Fruit fly (Drosophila melanogaster) whole organism, embryonic: ENCODE data around the gene pnr.

Experiments used
- Ada2b ChIP-seq: fragments of 200-800 bp; sonication (Bioruptor generic); IDR thresholded peaks from 2 replicates; pipeline ENCODE4 v1.3.6; 2022; ENCODE audit warnings: missing biosample characterization, missing genetic modification characterization
- CG10979 ChIP-seq: fragments of 200-800 bp; sonication (Bioruptor generic); optimal IDR thresholded peaks from 2 replicates; lab custom pipeline; 2018; ENCODE audit warnings: missing biosample characterization, mild to moderate bottlenecking, missing genetic modification characterization, moderate library complexity
- CG12744 ChIP-seq: fragments of 200-800 bp; sonication (Bioruptor generic); optimal IDR thresholded peaks from 2 replicates; lab custom pipeline; 2016; ENCODE audit warnings: missing biosample characterization, missing genetic modification characterization
- CG13424 ChIP-seq: fragments of 200-800 bp; sonication (Bioruptor generic); optimal IDR thresholded peaks from 2 replicates; lab custom pipeline; 2019; ENCODE audit warnings: missing biosample characterization, mild to moderate bottlenecking, missing genetic modification characterization, moderate library complexity
- CG1529 ChIP-seq: fragments of 200-800 bp; sonication (Bioruptor generic); optimal IDR thresholded peaks from 3 replicates; lab custom pipeline; 2018; ENCODE audit warnings: missing biosample characterization, missing genetic modification characterization
- CG15601 ChIP-seq: fragments of 200-800 bp; sonication (Bioruptor generic); optimal IDR thresholded peaks from 3 replicates; lab custom pipeline; 2019; ENCODE audit warnings: missing biosample characterization, mild to moderate bottlenecking, missing genetic modification characterization, moderate library complexity
- CG17328 ChIP-seq: fragments of 200-800 bp; sonication (Bioruptor generic); IDR thresholded peaks from 2 replicates; pipeline ENCODE4 v1.3.6; 2022; ENCODE audit warnings: missing biosample characterization, missing genetic modification characterization
- CG18599 ChIP-seq: fragments of 200-800 bp; sonication (Bioruptor generic); optimal IDR thresholded peaks from 3 replicates; lab custom pipeline; 2017; ENCODE audit warnings: missing biosample characterization, missing genetic modification characterization, mild to moderate bottlenecking, moderate library complexity, missing genetic modification reagents
- CG2129 ChIP-seq: fragments of 200-800 bp; sonication (Bioruptor generic); IDR thresholded peaks from 2 replicates; pipeline ENCODE4 v1.3.6; 2022; ENCODE audit warnings: missing biosample characterization, missing genetic modification characterization; ENCODE audit not compliant: partially characterized antibody
- CG2875 ChIP-seq: fragments of 200-800 bp; sonication (Bioruptor generic); optimal IDR thresholded peaks from 2 replicates; lab custom pipeline; 2017; ENCODE audit warnings: missing biosample characterization, mild to moderate bottlenecking, missing genetic modification characterization, missing genetic modification reagents
- CG3163 ChIP-seq: fragments of 200-800 bp; sonication (Bioruptor generic); optimal IDR thresholded peaks from 3 replicates; lab custom pipeline; 2016; ENCODE audit warnings: missing biosample characterization, missing genetic modification characterization
- CG3281 ChIP-seq: fragments of 200-800 bp; sonication (Bioruptor generic); optimal IDR thresholded peaks from 3 replicates; lab custom pipeline; 2017; ENCODE audit warnings: missing biosample characterization, mild to moderate bottlenecking, missing genetic modification characterization
- CG33213 ChIP-seq: fragments of 200-800 bp; sonication (Bioruptor generic); optimal IDR thresholded peaks from 3 replicates; lab custom pipeline; 2016; ENCODE audit warnings: missing biosample characterization, missing genetic modification characterization
- CG4360 ChIP-seq: fragments of 200-800 bp; sonication (Bioruptor generic); IDR thresholded peaks from 2 replicates; pipeline ENCODE4 v1.3.6; 2022; ENCODE audit warnings: missing biosample characterization, missing genetic modification characterization
- CG4404 ChIP-seq: fragments of 200-800 bp; sonication (Bioruptor generic); IDR thresholded peaks from 2 replicates; pipeline ENCODE4 v1.3.6; 2022; ENCODE audit warnings: missing biosample characterization, missing genetic modification characterization
- CG4617 ChIP-seq: fragments of 200-800 bp; sonication (Bioruptor generic); optimal IDR thresholded peaks from 3 replicates; lab custom pipeline; 2016; ENCODE audit warnings: missing biosample characterization, missing genetic modification characterization, borderline replicate concordance
- CG6765 ChIP-seq: fragments of 200-800 bp; sonication (Bioruptor generic); optimal IDR thresholded peaks from 3 replicates; lab custom pipeline; 2017; ENCODE audit warnings: missing biosample characterization, mild to moderate bottlenecking, missing genetic modification characterization
- CG7963 ChIP-seq: fragments of 200-800 bp; sonication (Bioruptor generic); IDR thresholded peaks from 3 replicates; pipeline ENCODE4 v1.3.6; 2022; ENCODE audit warnings: missing biosample characterization, missing genetic modification characterization; ENCODE audit not compliant: partially characterized antibody
- CG8944 ChIP-seq: fragments of 200-800 bp; sonication (Bioruptor generic); optimal IDR thresholded peaks from 3 replicates; lab custom pipeline; 2016; ENCODE audit warnings: missing biosample characterization, missing genetic modification characterization
- CG9727 ChIP-seq: fragments of 200-800 bp; sonication (Bioruptor generic); optimal IDR thresholded peaks from 3 replicates; lab custom pipeline; 2017; ENCODE audit warnings: missing biosample characterization, mild to moderate bottlenecking, missing genetic modification characterization
- D19A ChIP-seq: fragments of 200-800 bp; optimal IDR thresholded peaks from 3 replicates; lab custom pipeline; 2019; ENCODE audit warnings: missing biosample characterization, mild to moderate bottlenecking, missing genetic modification characterization, moderate library complexity
- Dp ChIP-seq: fragments of 200-800 bp; sonication (Bioruptor generic); optimal IDR thresholded peaks from 2 replicates; lab custom pipeline; 2018; ENCODE audit warnings: missing biosample characterization, mild to moderate bottlenecking, missing genetic modification characterization, moderate library complexity
- Fer3 ChIP-seq: fragments of 200-800 bp; sonication (Bioruptor generic); optimal IDR thresholded peaks from 2 replicates; lab custom pipeline; 2018; ENCODE audit warnings: missing biosample characterization, mild to moderate bottlenecking, missing genetic modification characterization, moderate library complexity
- Hand ChIP-seq: fragments of 200-800 bp; sonication (Bioruptor generic); optimal IDR thresholded peaks from 2 replicates; lab custom pipeline; 2017; ENCODE audit warnings: mild to moderate bottlenecking, missing biosample characterization, missing genetic modification reagents, missing genetic modification characterization
- Kr ChIP-seq: fragments of 200-800 bp; sonication (Bioruptor generic); optimal IDR thresholded peaks from 2 replicates; lab custom pipeline; 2017; ENCODE audit warnings: missing biosample characterization, mild to moderate bottlenecking, missing genetic modification characterization
- Lpt ChIP-seq: fragments of >200 bp; optimal IDR thresholded peaks from 2 replicates; lab custom pipeline; 2018; ENCODE audit warnings: missing biosample characterization, missing genetic modification characterization
- NC2α ChIP-seq: fragments of 200-800 bp; sonication (Bioruptor generic); optimal IDR thresholded peaks from 2 replicates; lab custom pipeline; 2016; ENCODE audit warnings: missing biosample characterization, missing genetic modification characterization
- Neu2 ChIP-seq: fragments of 200-800 bp; sonication (Bioruptor generic); optimal IDR thresholded peaks from 3 replicates; lab custom pipeline; 2016; ENCODE audit warnings: missing biosample characterization, missing genetic modification characterization, borderline replicate concordance
- Nf-YA ChIP-seq: fragments of 200-800 bp; sonication (Bioruptor generic); IDR thresholded peaks from 2 replicates; pipeline ENCODE4 v1.3.6; 2022; ENCODE audit warnings: missing biosample characterization, missing genetic modification characterization
- Ptx1 ChIP-seq: fragments of 200-800 bp; sonication (Bioruptor generic); IDR thresholded peaks from 2 replicates; pipeline ENCODE4 v1.3.6; 2022; ENCODE audit warnings: missing biosample characterization, missing genetic modification characterization
- Scr ChIP-seq: fragments of 200-800 bp; sonication (Bioruptor generic); IDR thresholded peaks from 2 replicates; pipeline ENCODE4 v1.3.6; 2022; ENCODE audit warnings: missing biosample characterization, missing genetic modification characterization; ENCODE audit not compliant: partially characterized antibody
- Sin3A ChIP-seq: fragments of >200 bp; optimal IDR thresholded peaks from 2 replicates; lab custom pipeline; 2018
- Xrp1 ChIP-seq: fragments of 200-800 bp; sonication (Bioruptor generic); IDR thresholded peaks from 2 replicates; pipeline ENCODE4 v1.3.6; 2022; ENCODE audit warnings: missing biosample characterization, missing genetic modification characterization
- aop ChIP-seq: fragments of 200-800 bp; sonication (Bioruptor generic); IDR thresholded peaks from 2 replicates; pipeline ENCODE4 v1.3.6; 2022; ENCODE audit warnings: missing biosample characterization, missing genetic modification characterization
- ato ChIP-seq: fragments of 200-800 bp; sonication (Bioruptor generic); IDR thresholded peaks from 2 replicates; pipeline ENCODE4 v1.3.6; 2022; ENCODE audit warnings: missing biosample characterization, missing genetic modification characterization; ENCODE audit not compliant: partially characterized antibody
- da ChIP-seq: fragments of 200-800 bp; sonication (Bioruptor generic); optimal IDR thresholded peaks from 2 replicates; lab custom pipeline; 2016; ENCODE audit warnings: missing biosample characterization, missing genetic modification characterization
- dimm ChIP-seq: fragments of 200-800 bp; sonication (Bioruptor generic); IDR thresholded peaks from 2 replicates; pipeline ENCODE4 v1.3.6; 2022; ENCODE audit warnings: missing biosample characterization, missing genetic modification characterization
- dmrt11E ChIP-seq: fragments of 200-800 bp; sonication (Bioruptor generic); optimal IDR thresholded peaks from 3 replicates; lab custom pipeline; 2018; ENCODE audit warnings: missing biosample characterization, mild to moderate bottlenecking, missing genetic modification characterization, moderate library complexity
- fd102C ChIP-seq: fragments of 200-800 bp; sonication (Bioruptor generic); optimal IDR thresholded peaks from 2 replicates; lab custom pipeline; 2018; ENCODE audit warnings: missing biosample characterization, mild to moderate bottlenecking, missing genetic modification characterization, moderate library complexity
- gem ChIP-seq: fragments of 200-800 bp; sonication (Bioruptor generic); optimal IDR thresholded peaks from 2 replicates; lab custom pipeline; 2019; ENCODE audit warnings: missing biosample characterization, mild to moderate bottlenecking, missing genetic modification characterization, moderate library complexity
- ham ChIP-seq: fragments of 200-800 bp; sonication (Bioruptor generic); IDR thresholded peaks from 2 replicates; pipeline ENCODE4 v1.3.6; 2022; ENCODE audit warnings: missing biosample characterization, missing genetic modification characterization
- jing ChIP-seq: fragments of 200-800 bp; sonication (Bioruptor generic); optimal IDR thresholded peaks from 2 replicates; lab custom pipeline; 2018; ENCODE audit warnings: missing biosample characterization, mild to moderate bottlenecking, missing genetic modification characterization
- kah ChIP-seq: fragments of 200-800 bp; sonication (Bioruptor generic); optimal IDR thresholded peaks from 2 replicates; lab custom pipeline; 2018; ENCODE audit warnings: missing biosample characterization, mild to moderate bottlenecking, missing genetic modification characterization
- lilli ChIP-seq: fragments of 200-800 bp; sonication (Bioruptor generic); optimal IDR thresholded peaks from 3 replicates; lab custom pipeline; 2016; ENCODE audit warnings: missing biosample characterization, missing genetic modification characterization
- mam ChIP-seq: fragments of 200-800 bp; sonication (Bioruptor generic); optimal IDR thresholded peaks from 3 replicates; lab custom pipeline; 2016; ENCODE audit warnings: missing biosample characterization, missing genetic modification characterization
- pita ChIP-seq: fragments of 200-800 bp; sonication (Bioruptor generic); optimal IDR thresholded peaks from 2 replicates; lab custom pipeline; 2017; ENCODE audit warnings: missing biosample characterization, mild to moderate bottlenecking, missing genetic modification characterization
- salm ChIP-seq: fragments of 200-800 bp; sonication (Bioruptor generic); optimal IDR thresholded peaks from 2 replicates; lab custom pipeline; 2018; ENCODE audit warnings: missing biosample characterization, mild to moderate bottlenecking, missing genetic modification characterization
- sqz ChIP-seq: fragments of 200-800 bp; sonication (Bioruptor generic); optimal IDR thresholded peaks from 3 replicates; lab custom pipeline; 2018; ENCODE audit warnings: missing biosample characterization, mild to moderate bottlenecking, missing genetic modification characterization
- ssp ChIP-seq: fragments of 200-800 bp; sonication (Bioruptor generic); IDR thresholded peaks from 2 replicates; pipeline ENCODE4 v1.3.6; 2022; ENCODE audit warnings: missing biosample characterization, missing genetic modification characterization
- stc ChIP-seq: fragments of 200-800 bp; sonication (Bioruptor generic); IDR thresholded peaks from 2 replicates; pipeline ENCODE4 v1.3.6; 2022; ENCODE audit warnings: missing biosample characterization, missing genetic modification characterization
- vvl ChIP-seq: fragments of 200-800 bp; sonication (Bioruptor generic); IDR thresholded peaks from 2 replicates; pipeline ENCODE4 v1.3.6; 2022; ENCODE audit warnings: missing biosample characterization, missing genetic modification characterization
- zen ChIP-seq: fragments of 200-800 bp; sonication (Bioruptor generic); optimal IDR thresholded peaks from 3 replicates; lab custom pipeline; 2018; ENCODE audit warnings: missing biosample characterization, mild to moderate bottlenecking, missing genetic modification characterization, moderate library complexity

The pnr gene

DNA sequence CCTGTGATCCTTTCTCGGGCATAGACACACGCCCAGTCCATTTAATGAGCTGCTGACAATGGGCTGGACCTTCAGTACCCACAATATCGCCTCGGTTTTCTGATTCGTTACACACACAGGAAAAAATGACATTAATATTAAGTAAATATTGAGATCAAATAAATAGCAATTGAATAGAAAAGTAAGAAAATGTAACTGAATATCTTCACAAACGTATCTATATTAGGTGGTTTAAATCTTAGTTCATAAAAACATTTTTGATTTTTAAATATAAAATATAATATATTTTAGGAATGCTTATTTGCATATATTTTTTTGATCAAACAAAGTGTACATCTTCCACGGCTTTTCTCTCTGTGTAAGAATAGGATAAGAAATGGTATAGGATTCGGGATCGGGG lies 7.8 kb downstream of the pnr start (continued):
- TF ChIP-seq jing (no peak), Neu2 (no peak), NC2α (no peak), Xrp1 (GFP tag; lab: Robert Waterston, UW) (peak; percentile 25; the same call in 1 of the 2 replicates), gem (tag; lab: Kevin White, UChicago) (peak; percentile 33), CG4617 (GFP tag; lab: Kevin White, UChicago) (no peak), Sin3A (no peak), Hand (GFP tag; lab: Kevin White, UChicago) (no peak), dimm (GFP tag; lab: Robert Waterston, UW) (no peak), mam (GFP tag; lab: Kevin White, UChicago) (no peak), Scr (no peak), CG17328 (GFP tag; lab: Robert Waterston, UW) (no peak), CG7963 (GFP tag; lab: Robert Waterston, UW) (no peak), da (no peak), CG2129 (no peak), aop (no peak), CG12744 (no peak), sqz (GFP tag; lab: Kevin White, UChicago) (no peak), Ptx1 (GFP tag; lab: Robert Waterston, UW) (no peak), CG2875 (GFP tag; lab: Kevin White, UChicago) (no peak), salm (tag; lab: Kevin White, UChicago) (no peak), CG10979 (tag; lab: Kevin White, UChicago) (peak; percentile 42), fd102C (GFP tag; lab: Kevin White, UChicago) (peak; percentile 54), CG13424 (tag; lab: Kevin White, UChicago) (no peak), ssp (GFP tag; lab: Robert Waterston, UW) (no peak), CG8944 (GFP tag; lab: Kevin White, UChicago) (no peak), CG3163 (GFP tag; lab: Kevin White, UChicago) (no peak), kah (no peak), Dp (GFP tag; lab: Kevin White, UChicago) (no peak), Lpt (GFP tag; lab: Kevin White, UChicago) (no peak), Ada2b (GFP tag; lab: Robert Waterston, UW) (no peak), CG9727 (peak; percentile 52), CG3281 (GFP tag; lab: Kevin White, UChicago) (no peak), pita (GFP tag; lab: Kevin White, UChicago) (no peak), lilli (GFP tag; lab: Kevin White, UChicago) (no peak), CG33213 (no peak), Nf-YA (no peak), stc (GFP tag; lab: Robert Waterston, UW) (no peak), D19A (tag; lab: Kevin White, UChicago) (no peak), ato (GFP tag; lab: Robert Waterston, UW) (no peak), ham (GFP tag; lab: Robert Waterston, UW) (no peak), CG6765 (GFP tag; lab: Kevin White, UChicago) (no peak), CG4360 (GFP tag; lab: Robert Waterston, UW) (no peak), vvl (GFP tag; lab: Robert Waterston, UW) (no peak), Kr (GFP tag; lab: Kevin White, UChicago) (no peak), Fer3 (tag; lab: Kevin White, UChicago) (no peak), CG4404 (peak; percentile 42), CG18599 (no peak), zen (tag; lab: Kevin White, UChicago) (peak; percentile 61), CG1529 (no peak), dmrt11E (peak; percentile 60), CG15601 (tag; lab: Kevin White, UChicago) (no peak)
